Worm (Caenorhabditis elegans) whole organism, dauer: ENCODE data around the gene F49F1.5.

ENCODE experiments used
- unc-62 ChIP-seq: sonication (generic microtip); optimal IDR thresholded peaks from 2 replicates; lab custom pipeline; 2017; ENCODE audit warnings: missing biosample characterization, missing genetic modification reagents, missing genetic modification characterization

F49F1.5 gene

ce11 chrIV:4121055-4121454, 840 bp upstream of the F49F1.5 start:
- no peak for TF ChIP-seq unc-62 (GFP tag; lab: Kevin White, UChicago)

- no peak for TF ChIP-seq unc-62 (GFP tag; lab: Kevin White, UChicago)
Measured at ce11 chrIV:4117432-4117831, 2.8 kb downstream of the F49F1.5 start, which contains the start of gene drd-50. Gene drd-50, plus strand, starts transcription at chrIV:4117732.

- no peak for TF ChIP-seq unc-62 (GFP tag; lab: Kevin White, UChicago)
Measured at ce11 chrIV:4115634-4116033, 4.6 kb downstream of the F49F1.5 start, which contains the start of the genes F49F1.4 and F49F1.2. Gene F49F1.4, minus strand, starts transcription at chrIV:4115734. Gene F49F1.2, plus strand, starts transcription at chrIV:4115943.

ce11 chrIV:4114526-4114925, 5.7 kb downstream of the F49F1.5 start, which contains the start of gene F49F1.15:
Gene F49F1.15, minus strand, starts transcription at chrIV:4114626.
- TF ChIP-seq unc-62 (GFP tag; lab: Kevin White, UChicago): no peak

- no peak for TF ChIP-seq unc-62 (GFP tag; lab: Kevin White, UChicago)
Measured at ce11 chrIV:4112387-4112786, 7.8 kb downstream of the F49F1.5 start, which contains the start of gene F49F1.14. Gene F49F1.14, minus strand, starts transcription at chrIV:4112487.

ce11 chrIV:4108767-4109166, 11.4 kb downstream of the F49F1.5 start, which contains the start of gene C35B1.7:
Gene C35B1.7, plus strand, starts transcription at chrIV:4109067.
- TF ChIP-seq unc-62 (GFP tag; lab: Kevin White, UChicago): no peak

- no peak for TF ChIP-seq unc-62 (GFP tag; lab: Kevin White, UChicago)
Measured at ce11 chrIV:4102720-4103119, 17.5 kb downstream of the F49F1.5 start, which contains the start of gene ubc-1. Gene ubc-1, plus strand, starts transcription at chrIV:4103020.

ce11 chrIV:4099773-4100172, 20.4 kb downstream of the F49F1.5 start:
- TF ChIP-seq unc-62 (GFP tag; lab: Kevin White, UChicago): no peak

ce11 chrIV:4096940-4097339, 23.3 kb downstream of the F49F1.5 start:
- no peak for TF ChIP-seq unc-62 (GFP tag; lab: Kevin White, UChicago)

- TF ChIP-seq unc-62 (GFP tag; lab: Kevin White, UChicago): no peak
Measured at ce11 chrIV:4094364-4094763, 25.9 kb downstream of the F49F1.5 start.

- TF ChIP-seq unc-62 (GFP tag; lab: Kevin White, UChicago): no peak
Measured at ce11 chrIV:4093087-4093486, 27.1 kb downstream of the F49F1.5 start.

- no peak for TF ChIP-seq unc-62 (GFP tag; lab: Kevin White, UChicago)
Measured at ce11 chrIV:4085787-4086262, 34.4 kb downstream of the F49F1.5 start, which contains the start of gene C35B1.2. Gene C35B1.2, plus strand, starts transcription at chrIV:4086212.

ce11 chrIV:4085022-4085421, 35.2 kb downstream of the F49F1.5 start:
- TF ChIP-seq unc-62 (GFP tag; lab: Kevin White, UChicago): no peak

- no peak for TF ChIP-seq unc-62 (GFP tag; lab: Kevin White, UChicago)
Measured at ce11 chrIV:4084109-4084508, 36.1 kb downstream of the F49F1.5 start, which contains the start of gene C35B1.5. Gene C35B1.5, minus strand, starts transcription at chrIV:4084209.

ce11 chrIV:4083094-4083493, 37.1 kb downstream of the F49F1.5 start:
- no peak for TF ChIP-seq unc-62 (GFP tag; lab: Kevin White, UChicago)

ce11 chrIV:4082599-4082998, 37.6 kb downstream of the F49F1.5 start:
- no peak for TF ChIP-seq unc-62 (GFP tag; lab: Kevin White, UChicago)

ce11 chrIV:4080846-4081245, 39.4 kb downstream of the F49F1.5 start, which contains the start of the genes C35B1.9 and C35B1.3:
Gene C35B1.9, minus strand, starts transcription at chrIV:4080946.
Gene C35B1.3, plus strand, starts transcription at chrIV:4081151.
- TF ChIP-seq unc-62 (GFP tag; lab: Kevin White, UChicago): no peak
